Worm (Caenorhabditis elegans) whole organism, mixed stage, embryonic: ENCODE results near the gene str-230.
"Not testable (repeated sequence)": the region's sequence is repeated elsewhere in the genome, so short reads cannot be mapped to it uniquely, and the experiment has no call there.

Experiments
- M03D4.4 ChIP-seq: sonication (generic microtip); optimal IDR thresholded peaks from 2 replicates; lab custom pipeline; 2017; ENCODE audit warnings: mild to moderate bottlenecking, missing genetic modification characterization, missing compliant biosample characterization
- bed-3 ChIP-seq: fragments of 200-800 bp; sonication (Bioruptor generic); optimal IDR thresholded peaks from 3 replicates; lab custom pipeline; 2018; ENCODE audit warnings: mild to moderate bottlenecking, missing genetic modification characterization, moderate library complexity, missing compliant biosample characterization
- blmp-1 ChIP-seq: fragments of 150-350 bp; optimal IDR thresholded peaks from 2 replicates; lab custom pipeline; 2014; ENCODE audit warnings: missing biosample characterization, missing genetic modification characterization
- ceh-39 ChIP-seq: fragments of 150-350 bp; optimal IDR thresholded peaks from 2 replicates; lab custom pipeline; 2014; ENCODE audit warnings: missing biosample characterization, missing genetic modification characterization
- ceh-43 ChIP-seq: fragments of 200-800 bp; sonication (Bioruptor generic); optimal IDR thresholded peaks from 2 replicates; lab custom pipeline; 2018; ENCODE audit warnings: mild to moderate bottlenecking, missing genetic modification characterization, moderate library complexity, missing compliant biosample characterization
- ceh-83 ChIP-seq: fragments of 200-800 bp; sonication (Bioruptor generic); optimal IDR thresholded peaks from 2 replicates; lab custom pipeline; 2018; ENCODE audit warnings: mild to moderate bottlenecking, missing genetic modification characterization, missing compliant biosample characterization
- ces-1 ChIP-seq: fragments of 150-350 bp; optimal IDR thresholded peaks from 2 replicates; lab custom pipeline; 2014; ENCODE audit warnings: missing biosample characterization, missing genetic modification reagents, missing genetic modification characterization
- cnd-1 ChIP-seq: fragments of 200-800 bp; sonication (Bioruptor generic); optimal IDR thresholded peaks from 2 replicates; lab custom pipeline; 2018; ENCODE audit warnings: mild to moderate bottlenecking, missing genetic modification characterization, missing compliant biosample characterization
- drap-1 ChIP-seq: fragments of 200-800 bp; sonication (Bioruptor generic); optimal IDR thresholded peaks from 3 replicates; lab custom pipeline; 2018; ENCODE audit warnings: mild to moderate bottlenecking, missing genetic modification characterization, missing compliant biosample characterization
- elt-1 ChIP-seq: sonication (generic microtip); optimal IDR thresholded peaks from 2 replicates; lab custom pipeline; 2017; ENCODE audit warnings: missing genetic modification characterization, mild to moderate bottlenecking, missing compliant biosample characterization, antibody characterized with exemption, moderate library complexity, borderline replicate concordance; ENCODE audit not compliant: insufficient read depth
- elt-3 ChIP-seq: fragments of 150-350 bp; optimal IDR thresholded peaks from 2 replicates; lab custom pipeline; 2014; ENCODE audit warnings: missing biosample characterization, missing genetic modification characterization
- flh-1 ChIP-seq: fragments of 200-800 bp; sonication (Bioruptor generic); optimal IDR thresholded peaks from 2 replicates; lab custom pipeline; 2018; ENCODE audit warnings: mild to moderate bottlenecking, missing genetic modification characterization, moderate library complexity, missing compliant biosample characterization
- ham-2 ChIP-seq: fragments of 200-800 bp; sonication (Bioruptor generic); optimal IDR thresholded peaks from 2 replicates; lab custom pipeline; 2018; ENCODE audit warnings: mild to moderate bottlenecking, missing genetic modification characterization, missing compliant biosample characterization
- hlh-1 ChIP-seq: fragments of 150-350 bp; optimal IDR thresholded peaks from 2 replicates; lab custom pipeline; 2014; ENCODE audit warnings: missing biosample characterization, missing genetic modification reagents, missing genetic modification characterization
- lin-13 ChIP-seq: fragments of 150-350 bp; optimal IDR thresholded peaks from 2 replicates; lab custom pipeline; 2014; ENCODE audit warnings: missing biosample characterization, missing genetic modification characterization
- lin-32 ChIP-seq: fragments of 200-800 bp; sonication (Bioruptor generic); optimal IDR thresholded peaks from 2 replicates; lab custom pipeline; 2018; ENCODE audit warnings: mild to moderate bottlenecking, missing genetic modification characterization, missing compliant biosample characterization
- lsy-2 ChIP-seq: fragments of 150-350 bp; optimal IDR thresholded peaks from 2 replicates; lab custom pipeline; 2014; ENCODE audit warnings: missing biosample characterization, missing genetic modification characterization
- mab-5 ChIP-seq: fragments of 150-350 bp; optimal IDR thresholded peaks from 2 replicates; lab custom pipeline; 2014; ENCODE audit warnings: missing biosample characterization, missing genetic modification characterization
- mep-1 ChIP-seq: fragments of 150-350 bp; optimal IDR thresholded peaks from 2 replicates; lab custom pipeline; 2017; ENCODE audit warnings: missing biosample characterization, missing genetic modification reagents, missing genetic modification characterization, inconsistent platforms
- mls-2 ChIP-seq: sonication (generic microtip); optimal IDR thresholded peaks from 2 replicates; lab custom pipeline; 2016; ENCODE audit warnings: mild to moderate bottlenecking, missing genetic modification characterization, moderate library complexity, missing compliant biosample characterization
- nhr-12 ChIP-seq: fragments of 150-350 bp; optimal IDR thresholded peaks from 2 replicates; lab custom pipeline; 2014; ENCODE audit warnings: missing biosample characterization, missing genetic modification characterization
- nhr-2 ChIP-seq: fragments of 150-350 bp; optimal IDR thresholded peaks from 2 replicates; lab custom pipeline; 2014; ENCODE audit warnings: missing biosample characterization, missing genetic modification characterization
- nhr-237 ChIP-seq: fragments of 150-350 bp; optimal IDR thresholded peaks from 2 replicates; lab custom pipeline; 2014; ENCODE audit warnings: missing biosample characterization, missing genetic modification characterization
- nhr-28 ChIP-seq: fragments of 150-350 bp; optimal IDR thresholded peaks from 2 replicates; lab custom pipeline; 2014; ENCODE audit warnings: missing biosample characterization, missing genetic modification characterization
- nhr-76 ChIP-seq: sonication (generic microtip); optimal IDR thresholded peaks from 2 replicates; lab custom pipeline; 2017; ENCODE audit warnings: missing biosample characterization, missing genetic modification characterization
- pha-4 ChIP-seq: fragments of 150-350 bp; optimal IDR thresholded peaks from 2 replicates; lab custom pipeline; 2018; ENCODE audit warnings: missing biosample characterization, missing genetic modification reagents, missing genetic modification characterization
- sem-2 ChIP-seq: fragments of 200-800 bp; sonication (Bioruptor generic); optimal IDR thresholded peaks from 2 replicates; lab custom pipeline; 2018; ENCODE audit warnings: mild to moderate bottlenecking, missing genetic modification characterization, missing compliant biosample characterization
- snpc-4 ChIP-seq: fragments of 150-350 bp; optimal IDR thresholded peaks from 2 replicates; lab custom pipeline; 2014; ENCODE audit warnings: missing biosample characterization, missing genetic modification characterization
- sptf-1 ChIP-seq: sonication (generic microtip); optimal IDR thresholded peaks from 2 replicates; lab custom pipeline; 2017; ENCODE audit warnings: mild to moderate bottlenecking, missing genetic modification characterization, moderate library complexity, missing compliant biosample characterization
- tbx-8 ChIP-seq: fragments of 200-800 bp; sonication (Bioruptor generic); optimal IDR thresholded peaks from 2 replicates; lab custom pipeline; 2018; ENCODE audit warnings: mild to moderate bottlenecking, missing genetic modification characterization, moderate library complexity, missing compliant biosample characterization
- unc-120 ChIP-seq: sonication (generic microtip); optimal IDR thresholded peaks from 2 replicates; lab custom pipeline; 2017; ENCODE audit warnings: missing genetic modification characterization, missing compliant biosample characterization; ENCODE audit not compliant: poor library complexity, severe bottlenecking
- unc-39 ChIP-seq: fragments of 150-350 bp; optimal IDR thresholded peaks from 2 replicates; lab custom pipeline; 2014; ENCODE audit warnings: missing biosample characterization, missing genetic modification characterization
- unc-62 ChIP-seq: fragments of 150-350 bp; optimal IDR thresholded peaks from 2 replicates; lab custom pipeline; 2014; ENCODE audit warnings: missing biosample characterization, missing genetic modification reagents, missing genetic modification characterization
- zip-8 ChIP-seq: fragments of 150-350 bp; optimal IDR thresholded peaks from 2 replicates; lab custom pipeline; 2014; ENCODE audit warnings: missing biosample characterization, missing genetic modification characterization
- ztf-11 ChIP-seq: fragments of 150-350 bp; optimal IDR thresholded peaks from 2 replicates; lab custom pipeline; 2014; ENCODE audit warnings: missing biosample characterization, missing genetic modification characterization

Gene str-230

DNA sequence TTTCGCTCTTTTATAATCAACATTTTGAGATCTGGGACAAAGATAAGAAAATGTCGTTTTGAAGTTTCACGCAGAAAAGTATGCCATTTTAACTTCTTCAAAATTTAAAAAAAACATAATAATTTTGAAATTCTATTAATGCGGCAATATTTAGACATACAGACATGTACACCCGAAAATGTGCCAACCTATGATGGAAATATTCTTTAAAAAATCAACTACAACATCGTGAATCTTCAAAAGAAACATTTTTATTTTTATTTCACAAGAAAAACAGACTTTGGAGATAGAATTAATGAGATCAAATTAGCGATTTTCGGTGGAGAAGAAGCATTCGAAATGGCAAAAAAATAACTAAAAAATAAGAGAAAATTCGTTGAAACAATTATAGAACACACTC lies 4.5 kb upstream of the str-230 start, which contains the start of gene T16A9.5:
TSS of gene T16A9.5 (minus strand) at position 101 of the 400 bp plus-strand sequence.
- TF ChIP-seq nhr-12 (tag; lab: Kevin White, UChicago) = no peak
- TF ChIP-seq cnd-1 = no peak
- no peak for TF ChIP-seq unc-39 (tag; lab: Kevin White, UChicago)
- TF ChIP-seq nhr-2 (tag; lab: Kevin White, UChicago) = no peak
- no peak for TF ChIP-seq nhr-76 (tag; lab: Kevin White, UChicago)
- no peak for TF ChIP-seq zip-8
- no peak for TF ChIP-seq lin-13 (tag; lab: Kevin White, UChicago)

DNA sequence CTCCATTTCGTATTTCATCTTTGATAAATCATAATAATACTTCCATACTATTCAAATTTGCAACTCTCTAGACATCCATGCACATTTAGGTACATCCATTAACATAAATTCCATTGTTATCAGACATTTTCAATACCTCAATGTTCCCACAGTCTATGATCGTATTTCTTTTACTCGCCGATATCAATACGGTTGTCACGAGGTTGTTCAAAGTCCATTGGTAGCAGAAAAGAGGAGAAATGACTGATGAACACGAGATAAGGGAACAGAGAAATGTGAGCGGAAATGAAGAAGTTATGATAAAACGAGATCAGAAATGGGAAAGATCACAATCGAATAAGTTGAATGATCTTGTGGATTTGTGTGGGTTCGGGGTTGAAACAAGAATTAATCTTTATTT lies 2.2 kb upstream of the str-230 start:
- TF ChIP-seq mep-1 (tag; lab: Kevin White, UChicago) = no peak
- TF ChIP-seq M03D4.4 (tag; lab: Kevin White, UChicago) = no peak
- no peak for TF ChIP-seq blmp-1
- TF ChIP-seq hlh-1 (tag; lab: Kevin White, UChicago) = no peak
- no peak for TF ChIP-seq flh-1 (GFP tag; lab: Kevin White, UChicago)
- no peak for TF ChIP-seq sem-2
- TF ChIP-seq nhr-28 (tag; lab: Kevin White, UChicago) = no peak
- TF ChIP-seq unc-39 (tag; lab: Kevin White, UChicago) = no peak
- TF ChIP-seq unc-120 = no peak
- no peak for TF ChIP-seq ztf-11
- TF ChIP-seq unc-62 (GFP tag; lab: Kevin White, UChicago) = no peak
- TF ChIP-seq pha-4 = no peak
- TF ChIP-seq cnd-1 = no peak
- TF ChIP-seq nhr-12 (tag; lab: Kevin White, UChicago) = no peak
- no peak for TF ChIP-seq nhr-76 (tag; lab: Kevin White, UChicago)
- no peak for TF ChIP-seq drap-1 (GFP tag; lab: Kevin White, UChicago)
- no peak for TF ChIP-seq tbx-8 (GFP tag; lab: Kevin White, UChicago)

DNA sequence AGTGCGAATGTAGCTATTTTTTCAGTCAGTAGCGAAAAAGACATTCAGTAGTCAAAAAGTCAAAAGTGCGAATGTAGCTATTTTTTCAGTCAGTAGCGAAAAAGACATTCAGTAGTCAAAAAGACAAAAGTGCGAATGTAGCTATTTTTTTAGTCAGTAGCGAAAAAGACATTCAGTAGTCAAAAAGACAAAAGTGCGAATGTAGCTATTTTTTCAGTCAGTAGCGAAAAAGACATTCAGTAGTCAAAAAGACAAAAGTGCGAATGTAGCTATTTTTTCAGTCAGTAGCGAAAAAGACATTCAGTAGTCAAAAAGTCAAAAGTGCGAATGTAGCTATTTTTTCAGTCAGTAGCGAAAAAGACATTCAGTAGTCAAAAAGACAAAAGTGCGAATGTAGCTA lies 5.4 kb downstream of the str-230 start, which contains the start of gene T16A9.3:
TSS of gene T16A9.3 (plus strand) at position 301 of the 400 bp plus-strand sequence.
- not testable (repeated sequence) for TF ChIP-seq pha-4; elt-1 (tag; lab: Kevin White, UChicago); mab-5 (tag; lab: Kevin White, UChicago)

DNA sequence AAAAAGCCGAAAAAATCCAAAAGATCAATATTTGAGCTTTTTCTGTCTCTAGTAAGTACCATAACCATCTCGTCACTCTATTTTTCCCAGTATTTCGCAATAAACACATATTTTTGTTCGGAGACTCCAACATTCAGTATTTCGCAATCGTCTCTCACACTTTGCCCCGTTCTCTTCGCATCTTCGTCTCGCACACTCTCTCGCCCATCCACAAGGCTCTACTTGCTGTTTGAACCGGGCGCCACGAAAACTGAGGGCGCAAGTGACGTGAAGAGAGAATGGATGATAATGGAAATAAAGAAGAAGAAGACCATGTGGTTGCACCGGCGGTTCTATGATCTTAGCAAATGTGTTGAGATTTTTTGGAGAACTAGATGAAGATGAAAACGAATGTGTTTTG lies 10.6 kb downstream of the str-230 start:
- no peak for TF ChIP-seq unc-39 (tag; lab: Kevin White, UChicago)
- no peak for TF ChIP-seq nhr-12 (tag; lab: Kevin White, UChicago)
- peak; percentile 17 for TF ChIP-seq ces-1 (GFP tag; lab: Kevin White, UChicago)
- no peak for TF ChIP-seq bed-3
- TF ChIP-seq lin-32 = no peak
- no peak for TF ChIP-seq ceh-39 (tag; lab: Kevin White, UChicago)
- no peak for TF ChIP-seq sem-2
- TF ChIP-seq elt-3 (tag; lab: Kevin White, UChicago) = peak; percentile 76
- no peak for TF ChIP-seq sptf-1
- peak; percentile 46 for TF ChIP-seq unc-62 (GFP tag; lab: Kevin White, UChicago)
- TF ChIP-seq nhr-237 (tag; lab: Kevin White, UChicago) = peak; percentile 84
- no peak for TF ChIP-seq snpc-4
- TF ChIP-seq mep-1 (tag; lab: Kevin White, UChicago) = peak; percentile 11
- no peak for TF ChIP-seq ceh-43 (GFP tag; lab: Kevin White, UChicago)
- TF ChIP-seq lin-13 (tag; lab: Kevin White, UChicago) = no peak

DNA sequence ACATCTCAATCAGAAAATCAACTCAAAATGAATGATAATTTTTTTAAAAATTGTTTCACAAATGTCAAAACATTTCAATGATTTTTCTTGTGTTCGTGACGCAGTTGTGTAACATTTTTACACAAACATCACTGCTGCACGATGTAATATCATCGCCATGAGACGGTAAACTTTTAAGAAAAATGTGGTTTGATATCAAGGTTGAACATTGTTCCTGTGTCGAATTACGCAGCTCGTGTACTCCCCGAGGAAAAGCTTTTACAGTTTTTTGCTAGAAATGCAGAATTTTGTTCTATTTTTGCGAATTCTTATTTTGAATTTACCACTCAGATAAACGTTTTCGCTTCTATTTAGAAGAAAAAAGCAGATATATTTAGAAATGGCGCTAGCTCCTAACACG lies 13.0 kb downstream of the str-230 start:
- TF ChIP-seq zip-8 = no peak
- TF ChIP-seq ceh-43 (GFP tag; lab: Kevin White, UChicago) = no peak
- TF ChIP-seq mep-1 (tag; lab: Kevin White, UChicago) = no peak
- no peak for TF ChIP-seq ceh-39 (tag; lab: Kevin White, UChicago)
- TF ChIP-seq mls-2 (tag; lab: Kevin White, UChicago) = no peak
- TF ChIP-seq unc-62 (GFP tag; lab: Kevin White, UChicago) = no peak
- no peak for TF ChIP-seq sptf-1
- no peak for TF ChIP-seq ham-2 (GFP tag; lab: Kevin White, UChicago)
- no peak for TF ChIP-seq ceh-83 (GFP tag; lab: Kevin White, UChicago)
- no peak for TF ChIP-seq lsy-2 (tag; lab: Kevin White, UChicago)
- no peak for TF ChIP-seq elt-3 (tag; lab: Kevin White, UChicago)
- no peak for TF ChIP-seq nhr-2 (tag; lab: Kevin White, UChicago)
- no peak for TF ChIP-seq nhr-12 (tag; lab: Kevin White, UChicago)
- TF ChIP-seq nhr-76 (tag; lab: Kevin White, UChicago) = no peak
- no peak for TF ChIP-seq mab-5 (tag; lab: Kevin White, UChicago)
- no peak for TF ChIP-seq nhr-237 (tag; lab: Kevin White, UChicago)
